Fruit fly (Drosophila melanogaster): ENCODE measurements around the gene CAH4.
A peak's percentile ranks its signal among the peaks of the same experiment; 100 is the strongest.

The CAH4 gene

dm6 chr3R:24905959-24906634, 48.7 kb upstream of the CAH4 start, which contains the start of gene CG13643 (continued):
- peak; percentile 55 for TF ChIP-seq Hr4 (GFP tag; optimal IDR thresholded peaks at IDR 0.05)
- peak; percentile 55 for TF ChIP-seq OdsH (GFP tag; optimal IDR thresholded peaks at IDR 0.05)
- peak; percentile 31; the same call in 1 of the 3 replicates for TF ChIP-seq eg (GFP tag; IDR thresholded peaks at IDR 0.05)

dm6 chr3R:24900816-24901215, 43.5 kb upstream of the CAH4 start, which contains the start of gene CG10845:
Gene CG10845 (plus strand): TSS chr3R:24901116.
- TF ChIP-seq achi (GFP tag; optimal IDR thresholded peaks at IDR 0.05), result no peak
- TF ChIP-seq CG16779 (tag; optimal IDR thresholded peaks at IDR 0.05), result no peak
- no peak for TF ChIP-seq CG15336 (GFP tag; IDR thresholded peaks at IDR 0.05)
- no peak for TF ChIP-seq net (GFP tag; optimal IDR thresholded peaks at IDR 0.05)
- TF ChIP-seq CG3919 (GFP tag; optimal IDR thresholded peaks at IDR 0.05), result no peak
- TF ChIP-seq esn (GFP tag; optimal IDR thresholded peaks at IDR 0.05), result no peak
- no peak for TF ChIP-seq Eip75B (GFP tag; optimal IDR thresholded peaks at IDR 0.05)
- no peak for TF ChIP-seq Hr38 (GFP tag; optimal IDR thresholded peaks at IDR 0.05)
- TF ChIP-seq Smox (GFP tag; optimal IDR thresholded peaks at IDR 0.05), result no peak
- no peak for TF ChIP-seq Hr39 (GFP tag; optimal IDR thresholded peaks at IDR 0.05)
- TF ChIP-seq CG8119 (GFP tag; IDR thresholded peaks at IDR 0.05), result no peak
- no peak for TF ChIP-seq CG7368 (GFP tag; optimal IDR thresholded peaks at IDR 0.05)
- no peak for TF ChIP-seq vri (GFP tag; optimal IDR thresholded peaks at IDR 0.05)

dm6 chr3R:24894419-24895206, 37.3 kb upstream of the CAH4 start, which contains the start of the genes CG31121 and CG11069:
Gene CG31121 (minus strand): TSS chr3R:24894605.
Gene CG11069 (plus strand): TSS chr3R:24894742.
- TF ChIP-seq Hr4 (GFP tag; optimal IDR thresholded peaks at IDR 0.05) (no peak), Eip93F (GFP tag; optimal IDR thresholded peaks at IDR 0.05) (no peak), CG1621 (tag; optimal IDR thresholded peaks at IDR 0.05) (peak; percentile 1), pdm3 (GFP tag; optimal IDR thresholded peaks at IDR 0.05) (no peak), CG11762 (GFP tag; optimal IDR thresholded peaks at IDR 0.05; ENCODE audit: insufficient read depth) (peak; percentile 3), fkh (GFP tag; optimal IDR thresholded peaks at IDR 0.05) (no peak), CG31627 (GFP tag; optimal IDR thresholded peaks at IDR 0.05) (no peak), Hr38 (GFP tag; optimal IDR thresholded peaks at IDR 0.05) (no peak), topi (GFP tag; optimal IDR thresholded peaks at IDR 0.05) (peak; percentile 10), Lpt (GFP tag; optimal IDR thresholded peaks at IDR 0.05) (no peak), CG6854 (GFP tag; optimal IDR thresholded peaks at IDR 0.05) (no peak), vri (GFP tag; optimal IDR thresholded peaks at IDR 0.05) (no peak), CG9139 (GFP tag; optimal IDR thresholded peaks at IDR 0.05) (no peak), CG8319 (GFP tag; optimal IDR thresholded peaks at IDR 0.05) (no peak), fd59A (GFP tag; optimal IDR thresholded peaks at IDR 0.05) (no peak), CG16779 (tag; optimal IDR thresholded peaks at IDR 0.05) (no peak), CG6808 (GFP tag; optimal IDR thresholded peaks at IDR 0.05) (no peak), CG15336 (GFP tag; IDR thresholded peaks at IDR 0.05) (no peak), Blimp-1 (GFP tag; optimal IDR thresholded peaks at IDR 0.05) (no peak), Eip75B (GFP tag; optimal IDR thresholded peaks at IDR 0.05) (no peak), salr (GFP tag; optimal IDR thresholded peaks at IDR 0.05) (no peak), OdsH (GFP tag; optimal IDR thresholded peaks at IDR 0.05) (no peak), CG34406 (GFP tag; optimal IDR thresholded peaks at IDR 0.05) (no peak), CG6792 (GFP tag; optimal IDR thresholded peaks at IDR 0.05) (no peak), dsx (GFP tag; optimal IDR thresholded peaks at IDR 0.05; ENCODE audit: poor library complexity, severe bottlenecking) (peak; percentile 9), Eip78C (GFP tag) (peak; percentile 68), CG7368 (GFP tag; optimal IDR thresholded peaks at IDR 0.05) (no peak), lz (GFP tag; optimal IDR thresholded peaks at IDR 0.05) (no peak), dac (GFP tag; optimal IDR thresholded peaks at IDR 0.05) (no peak), Gug (GFP tag; IDR thresholded peaks at IDR 0.05) (no peak), CG10669 (GFP tag; optimal IDR thresholded peaks at IDR 0.05) (no peak), Ets96B (tag; optimal IDR thresholded peaks at IDR 0.05) (no peak), CG11294 (GFP tag; IDR thresholded peaks at IDR 0.05) (no peak), CG6163 (GFP tag; IDR thresholded peaks at IDR 0.05) (peak; percentile 28; the same call in 1 of the 3 replicates), svp (GFP tag) (no peak), Sox102F (GFP tag; optimal IDR thresholded peaks at IDR 0.05) (no peak), CG4318 (GFP tag; optimal IDR thresholded peaks at IDR 0.05) (no peak)
